Worm (Caenorhabditis elegans): Measurements from ENCODE around the gene glb-33.

ce11 chrV:1327317-1327716 is 24.6 kb upstream of the glb-33 start:
- TF ChIP-seq pha-4 (GFP tag; IDR thresholded peaks at IDR 0.05) (no peak), pha-4 (tag; optimal IDR thresholded peaks at IDR 0.05) (no peak), unc-130 (GFP tag; optimal IDR thresholded peaks at IDR 0.05) (no peak), ztf-11 (tag; optimal IDR thresholded peaks at IDR 0.05) (no peak), nhr-76 (tag; optimal IDR thresholded peaks at IDR 0.05) (no peak)

All from whole organism, L4 larva.